Worm (Caenorhabditis elegans) whole organism, early embryonic: ENCODE data around the gene F59B10.4.

Experiments used
- F13C5.2 ChIP-seq: sonication (generic microtip); optimal IDR thresholded peaks from 2 replicates; lab custom pipeline; 2017; ENCODE audit warnings: mild to moderate bottlenecking, missing genetic modification characterization, inconsistent platforms, missing compliant biosample characterization
- aly-1 ChIP-seq: sonication (generic microtip); optimal IDR thresholded peaks from 2 replicates; lab custom pipeline; 2016; ENCODE audit warnings: missing genetic modification characterization, missing compliant biosample characterization
- ama-1 ChIP-seq: fragments of 150-350 bp; optimal IDR thresholded peaks from 2 replicates; lab custom pipeline; 2014
- ets-7 ChIP-seq: sonication (generic microtip); optimal IDR thresholded peaks from 2 replicates; lab custom pipeline; 2016; ENCODE audit warnings: missing genotype, missing genetic modification characterization, missing compliant biosample characterization
- hmbx-1 ChIP-seq: sonication (generic microtip); optimal IDR thresholded peaks from 2 replicates; lab custom pipeline; 2016; ENCODE audit warnings: mild to moderate bottlenecking, missing genetic modification characterization, missing compliant biosample characterization
- hnd-1 ChIP-seq: sonication (generic microtip); optimal IDR thresholded peaks from 2 replicates; lab custom pipeline; 2016; ENCODE audit warnings: missing genetic modification characterization, missing compliant biosample characterization
- pes-1 ChIP-seq: fragments of 200-800 bp; sonication (Bioruptor generic); IDR thresholded peaks from 2 replicates; pipeline ENCODE4 v1.3.6; 2022; ENCODE audit warnings: missing genetic modification reagents, missing genetic modification characterization, missing compliant biosample characterization
- scrt-1 ChIP-seq: fragments of 200-800 bp; sonication (Bioruptor generic); IDR thresholded peaks from 2 replicates; pipeline ENCODE4 v1.3.6; 2022; ENCODE audit warnings: missing genetic modification characterization, missing compliant biosample characterization
- sea-1 ChIP-seq: fragments of 200-800 bp; sonication (Bioruptor generic); conservative IDR thresholded peaks from 2 replicates; pipeline ENCODE4 v1.3.6; 2022; ENCODE audit warnings: missing genetic modification characterization, missing compliant biosample characterization

ce11 chrII:10504729-10505128 lies 14.2 kb downstream of the F59B10.4 start:
- TF ChIP-seq aly-1 (tag; lab: Kevin White, UChicago) (no peak), F13C5.2 (no peak), sea-1 (no peak), hnd-1 (tag; lab: Kevin White, UChicago) (no peak), hmbx-1 (tag; lab: Kevin White, UChicago) (no peak), pes-1 (GFP tag; lab: Robert Waterston, UW) (no peak), ama-1 (lab: Kevin White, UChicago) (no peak), ets-7 (tag; lab: Kevin White, UChicago) (no peak), scrt-1 (no peak)
